Worm (Caenorhabditis elegans) whole organism, L4 larva: ENCODE data around the gene tpst-1.

Source experiments
- F44E2.7 ChIP-seq: fragments of 200-800 bp; sonication (Bioruptor generic); IDR thresholded peaks from 2 replicates; pipeline ENCODE4 v2.1.2; 2022; ENCODE audit warnings: missing genetic modification characterization, missing compliant biosample characterization
- F49E8.2 ChIP-seq: sonication (generic microtip); optimal IDR thresholded peaks from 2 replicates; lab custom pipeline; 2016; ENCODE audit warnings: missing compliant biosample characterization, mild to moderate bottlenecking, missing genetic modification characterization, borderline replicate concordance
- R02D3.7 ChIP-seq: fragments of 150-350 bp; sonication (generic microtip); optimal IDR thresholded peaks from 3 replicates; lab custom pipeline; 2014; ENCODE audit warnings: missing biosample characterization, missing genetic modification characterization
- T20F7.1 ChIP-seq: fragments of 200-800 bp; sonication (Bioruptor generic); optimal IDR thresholded peaks from 2 replicates; lab custom pipeline; 2018; ENCODE audit warnings: mild to moderate bottlenecking, missing genetic modification characterization, missing compliant biosample characterization
- ZK337.2 ChIP-seq: fragments of 200-800 bp; sonication (Bioruptor generic); IDR thresholded peaks from 2 replicates; pipeline ENCODE4 v1.3.6; 2022; ENCODE audit warnings: missing genetic modification reagents, missing genetic modification characterization, missing compliant biosample characterization
- ZK546.5 ChIP-seq, 2 experiments: sonication (generic microtip); optimal IDR thresholded peaks; 2 replicates each; lab custom pipeline; 2017; ENCODE audit warnings: missing biosample characterization in 2 of 2, missing genetic modification characterization in 2 of 2
- aha-1 ChIP-seq: fragments of 150-350 bp; peaks from one replicate; lab custom pipeline; 2014; ENCODE audit warnings: missing biosample characterization, missing genetic modification characterization
- aly-2 ChIP-seq: sonication (generic microtip); optimal IDR thresholded peaks from 2 replicates; lab custom pipeline; 2018; ENCODE audit warnings: missing biosample characterization, missing genetic modification characterization
- ama-1 ChIP-seq: fragments of 150-350 bp; optimal IDR thresholded peaks from 2 replicates; lab custom pipeline; 2014; ENCODE audit warnings: inconsistent platforms, mixed read lengths
- ceh-20 ChIP-seq: fragments of 200-800 bp; sonication (Bioruptor generic); IDR thresholded peaks from 2 replicates; pipeline ENCODE4 v1.3.6; 2022; ENCODE audit warnings: missing genetic modification reagents, missing genetic modification characterization, missing compliant biosample characterization
- ceh-32 ChIP-seq: sonication (generic microtip); optimal IDR thresholded peaks from 2 replicates; lab custom pipeline; 2016; ENCODE audit warnings: mild to moderate bottlenecking, missing genetic modification characterization, missing compliant biosample characterization; ENCODE audit not compliant: poor library complexity
- ceh-62 ChIP-seq: sonication (generic microtip); optimal IDR thresholded peaks from 2 replicates; lab custom pipeline; 2017; ENCODE audit warnings: missing biosample characterization, missing genetic modification characterization
- ceh-82 ChIP-seq: sonication (generic microtip); optimal IDR thresholded peaks from 2 replicates; lab custom pipeline; 2017; ENCODE audit warnings: missing biosample characterization, missing genetic modification characterization
- ctbp-1 ChIP-seq: fragments of 200-800 bp; sonication (Bioruptor generic); IDR thresholded peaks from 2 replicates; pipeline ENCODE4 v1.3.6; 2022; ENCODE audit warnings: missing genetic modification reagents, missing genetic modification characterization, missing compliant biosample characterization
- daf-12 ChIP-seq: fragments of 150-350 bp; optimal IDR thresholded peaks from 2 replicates; lab custom pipeline; 2014; ENCODE audit warnings: missing biosample characterization, missing genetic modification reagents, missing genetic modification characterization
- dmd-9 ChIP-seq: fragments of 200-800 bp; sonication (Bioruptor generic); IDR thresholded peaks from 2 replicates; pipeline ENCODE4 v1.3.6; 2022; ENCODE audit warnings: missing genetic modification reagents, missing genetic modification characterization, missing compliant biosample characterization
- dve-1 ChIP-seq: sonication (generic microtip); optimal IDR thresholded peaks from 2 replicates; lab custom pipeline; 2017; ENCODE audit warnings: antibody characterized with exemption, mild to moderate bottlenecking, missing genetic modification characterization, missing compliant biosample characterization; ENCODE audit not compliant: insufficient read depth
- egl-27 ChIP-seq: sonication (generic microtip); optimal IDR thresholded peaks from 3 replicates; lab custom pipeline; 2017; ENCODE audit warnings: missing biosample characterization, missing genetic modification reagents, missing genetic modification characterization
- fkh-10 ChIP-seq: fragments of 150-350 bp; optimal IDR thresholded peaks from 2 replicates; lab custom pipeline; 2014; ENCODE audit warnings: missing biosample characterization, missing genetic modification reagents, missing genetic modification characterization
- gei-8 ChIP-seq: fragments of 200-800 bp; sonication (Bioruptor generic); optimal IDR thresholded peaks from 2 replicates; lab custom pipeline; 2018; ENCODE audit warnings: mild to moderate bottlenecking, missing genetic modification characterization, missing compliant biosample characterization
- hlh-30 ChIP-seq: sonication (generic microtip); optimal IDR thresholded peaks from 2 replicates; lab custom pipeline; 2017; ENCODE audit warnings: antibody characterized with exemption, mild to moderate bottlenecking, missing genetic modification characterization, missing compliant biosample characterization; ENCODE audit not compliant: insufficient read depth
- hmg-1.1 ChIP-seq: fragments of 200-800 bp; sonication (Bioruptor generic); IDR thresholded peaks from 2 replicates; pipeline ENCODE4 v1.3.6; 2022; ENCODE audit warnings: missing genetic modification reagents, missing genetic modification characterization, missing compliant biosample characterization
- jun-1 ChIP-seq: fragments of 150-350 bp; optimal IDR thresholded peaks from 2 replicates; lab custom pipeline; 2014; ENCODE audit warnings: missing biosample characterization, missing genetic modification reagents, missing genetic modification characterization
- lin-1 ChIP-seq: fragments of 200-800 bp; sonication (Bioruptor generic); IDR thresholded peaks from 2 replicates; pipeline ENCODE4 v1.3.6; 2022; ENCODE audit warnings: missing genetic modification reagents, missing genetic modification characterization, missing compliant biosample characterization
- lin-15B ChIP-seq: fragments of 150-350 bp; sonication (generic microtip); optimal IDR thresholded peaks from 3 replicates; lab custom pipeline; 2014; ENCODE audit warnings: missing biosample characterization, missing genetic modification characterization
- lin-38 ChIP-seq: fragments of 200-800 bp; sonication (Bioruptor generic); IDR thresholded peaks from 2 replicates; pipeline ENCODE4 v1.3.6; 2022; ENCODE audit warnings: missing genetic modification reagents, missing genetic modification characterization, missing compliant biosample characterization
- lin-39 ChIP-seq: fragments of 150-350 bp; optimal IDR thresholded peaks from 2 replicates; lab custom pipeline; 2014; ENCODE audit warnings: missing biosample characterization, missing genetic modification reagents, missing genetic modification characterization
- mxl-2 ChIP-seq: fragments of 200-800 bp; sonication (Bioruptor generic); conservative IDR thresholded peaks from 2 replicates; pipeline ENCODE4 v1.3.6; 2022; ENCODE audit warnings: missing genetic modification reagents, missing genetic modification characterization, missing compliant biosample characterization
- nhr-102 ChIP-seq: sonication (generic microtip); optimal IDR thresholded peaks from 2 replicates; lab custom pipeline; 2016; ENCODE audit warnings: mild to moderate bottlenecking, missing genetic modification characterization, moderate library complexity, missing compliant biosample characterization
- nhr-11 ChIP-seq: fragments of 150-350 bp; optimal IDR thresholded peaks from 2 replicates; lab custom pipeline; 2014; ENCODE audit warnings: missing biosample characterization, missing genetic modification characterization
- nhr-111 ChIP-seq: fragments of 200-800 bp; sonication (Bioruptor generic); optimal IDR thresholded peaks from 2 replicates; lab custom pipeline; 2018; ENCODE audit warnings: mild to moderate bottlenecking, missing genetic modification characterization, missing compliant biosample characterization
- nhr-237 ChIP-seq: sonication (generic microtip); optimal IDR thresholded peaks from 2 replicates; lab custom pipeline; 2017; ENCODE audit warnings: missing biosample characterization, missing genetic modification characterization
- nhr-25 ChIP-seq: sonication (generic microtip); optimal IDR thresholded peaks from 2 replicates; lab custom pipeline; 2017; ENCODE audit warnings: missing genetic modification characterization, mild to moderate bottlenecking, missing compliant biosample characterization, antibody characterized with exemption, moderate library complexity, borderline replicate concordance; ENCODE audit not compliant: insufficient read depth
- nhr-28 ChIP-seq: fragments of 150-350 bp; optimal IDR thresholded peaks from 2 replicates; lab custom pipeline; 2014; ENCODE audit warnings: missing biosample characterization, missing genetic modification characterization
- nhr-48 ChIP-seq: sonication (generic microtip); optimal IDR thresholded peaks from 2 replicates; lab custom pipeline; 2016; ENCODE audit warnings: mild to moderate bottlenecking, missing genetic modification characterization, missing compliant biosample characterization
- nhr-6 ChIP-seq: fragments of 150-350 bp; optimal IDR thresholded peaks from 2 replicates; lab custom pipeline; 2014; ENCODE audit warnings: missing biosample characterization, missing genetic modification characterization
- nhr-76 ChIP-seq: fragments of 150-350 bp; optimal IDR thresholded peaks from 2 replicates; lab custom pipeline; 2014; ENCODE audit warnings: missing biosample characterization, missing genetic modification characterization
- nhr-77 ChIP-seq: fragments of 150-350 bp; optimal IDR thresholded peaks from 2 replicates; lab custom pipeline; 2014; ENCODE audit warnings: missing biosample characterization, missing genetic modification characterization
- php-3 ChIP-seq: fragments of 200-800 bp; sonication (Bioruptor generic); IDR thresholded peaks from 2 replicates; pipeline ENCODE4 v1.3.6; 2022; ENCODE audit warnings: missing genetic modification reagents, missing genetic modification characterization, missing compliant biosample characterization
- pqm-1 ChIP-seq: sonication (generic microtip); optimal IDR thresholded peaks from 2 replicates; lab custom pipeline; 2017; ENCODE audit warnings: missing biosample characterization, missing genetic modification characterization
- rbr-2 ChIP-seq: sonication (generic microtip); optimal IDR thresholded peaks from 2 replicates; lab custom pipeline; 2016; ENCODE audit warnings: missing genotype, missing genetic modification characterization, missing compliant biosample characterization
- saeg-2 ChIP-seq: fragments of 200-800 bp; sonication (Bioruptor generic); IDR thresholded peaks from 2 replicates; pipeline ENCODE4 v1.3.6; 2022; ENCODE audit warnings: missing genetic modification reagents, missing genetic modification characterization, missing compliant biosample characterization
- sdz-12 ChIP-seq: fragments of 200-800 bp; sonication (Bioruptor generic); optimal IDR thresholded peaks from 2 replicates; lab custom pipeline; 2018; ENCODE audit warnings: mild to moderate bottlenecking, missing genetic modification characterization, missing compliant biosample characterization
- skn-1 ChIP-seq: fragments of 150-350 bp; optimal IDR thresholded peaks from 2 replicates; lab custom pipeline; 2014; ENCODE audit warnings: missing biosample characterization, missing genetic modification characterization
- spr-1 ChIP-seq: sonication (generic microtip); optimal IDR thresholded peaks from 2 replicates; lab custom pipeline; 2016; ENCODE audit warnings: mild to moderate bottlenecking, missing genetic modification characterization, missing compliant biosample characterization
- zfp-2 ChIP-seq: sonication (generic microtip); optimal IDR thresholded peaks from 2 replicates; lab custom pipeline; 2016; ENCODE audit warnings: mild to moderate bottlenecking, missing genetic modification characterization, missing compliant biosample characterization
- zip-11 ChIP-seq: fragments of 200-800 bp; sonication (Bioruptor generic); IDR thresholded peaks from 2 replicates; pipeline ENCODE4 v1.3.6; 2022; ENCODE audit warnings: missing genetic modification characterization, missing compliant biosample characterization

Gene tpst-1

ce11 chrIII:12625875-12626649 lies 36.0 kb downstream of the tpst-1 start, which contains the start of gene pqn-80 (continued):
- TF ChIP-seq hlh-30 (peak; percentile 48), jun-1 (tag; lab: Kevin White, UChicago) (no peak), zfp-2 (tag; lab: Kevin White, UChicago) (no peak), spr-1 (tag; lab: Kevin White, UChicago) (no peak), gei-8 (GFP tag; lab: Kevin White, UChicago) (no peak), F44E2.7 (GFP tag; lab: Robert Waterston, UW) (no peak), nhr-102 (no peak)
- TF ChIP-seq, all 104 proteins: peak for 18

ce11 chrIII:12624466-12624865 lies 37.6 kb downstream of the tpst-1 start, which contains the start of gene gtf-2A2:
TSS of gene gtf-2A2 (plus strand) at chrIII:12624766.
- TF ChIP-seq nhr-48 (tag; lab: Kevin White, UChicago) (no peak), nhr-11 (tag; lab: Kevin White, UChicago) (no peak), ceh-62 (tag; lab: Kevin White, UChicago) (no peak), hmg-1.1 (GFP tag; lab: Robert Waterston, UW) (no peak), php-3 (GFP tag; lab: Robert Waterston, UW) (no peak), nhr-111 (no peak), ZK337.2 (GFP tag; lab: Robert Waterston, UW) (no peak), aly-2 (tag; lab: Kevin White, UChicago) (no peak), nhr-77 (tag; lab: Kevin White, UChicago) (no peak), ctbp-1 (no peak), mxl-2 (no peak), lin-38 (no peak), dve-1 (tag; lab: Kevin White, UChicago) (no peak), aha-1 (no peak), nhr-102 (no peak), T20F7.1 (GFP tag; lab: Kevin White, UChicago) (no peak)

DNA sequence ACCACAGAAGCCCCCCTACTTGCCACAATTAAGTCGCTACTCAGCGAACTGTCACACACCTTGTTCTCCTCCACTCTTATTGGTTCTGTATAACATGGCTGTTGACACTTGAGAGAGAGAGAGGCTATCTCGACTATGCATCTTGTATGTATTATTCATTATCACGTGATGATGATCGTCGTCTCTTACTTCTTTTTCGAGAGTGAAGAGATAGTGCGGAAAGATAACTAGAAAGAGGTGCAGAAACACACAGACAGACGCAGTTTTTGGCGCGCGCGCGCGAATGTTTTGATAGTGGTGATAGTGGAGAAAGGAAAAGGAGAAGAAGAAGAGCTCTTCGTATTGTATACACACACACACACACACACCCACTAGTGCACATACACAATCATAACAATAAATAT lies 45.1 kb downstream of the tpst-1 start:
- TF ChIP-seq lin-39 (tag; lab: Kevin White, UChicago) (no peak), nhr-77 (tag; lab: Kevin White, UChicago) (peak; percentile 88), T20F7.1 (GFP tag; lab: Kevin White, UChicago) (peak; percentile 46), nhr-237 (tag; lab: Kevin White, UChicago) (no peak), nhr-25 (no peak), daf-12 (no peak), ceh-20 (GFP tag; lab: Robert Waterston, UW) (no peak), gei-8 (GFP tag; lab: Kevin White, UChicago) (no peak), ZK546.5 (tag; optimal IDR thresholded peaks at IDR 0.05; lab: Kevin White, UChicago) (no peak), saeg-2 (GFP tag; lab: Robert Waterston, UW) (no peak), nhr-76 (tag; lab: Kevin White, UChicago) (no peak), ceh-32 (tag; lab: Kevin White, UChicago) (no peak), fkh-10 (GFP tag; lab: Kevin White, UChicago) (no peak), lin-1 (no peak), aly-2 (tag; lab: Kevin White, UChicago) (no peak), sdz-12 (GFP tag; lab: Kevin White, UChicago) (no peak), hlh-30 (peak; percentile 95), F49E8.2 (tag; lab: Kevin White, UChicago) (no peak), nhr-6 (no peak), R02D3.7 (tag; lab: Kevin White, UChicago) (no peak), hmg-1.1 (GFP tag; lab: Robert Waterston, UW) (peak; percentile 57), pqm-1 (tag; lab: Kevin White, UChicago) (peak; percentile 65), egl-27 (tag; lab: Kevin White, UChicago) (no peak), lin-15B (no peak), ama-1 (lab: Kevin White, UChicago) (peak; percentile 79), ceh-82 (tag; lab: Kevin White, UChicago) (no peak), nhr-28 (peak; percentile 92), zip-11 (GFP tag; lab: Robert Waterston, UW) (no peak), dmd-9 (GFP tag; lab: Robert Waterston, UW) (no peak), skn-1 (tag; lab: Kevin White, UChicago) (no peak), zfp-2 (tag; lab: Kevin White, UChicago) (no peak), rbr-2 (tag; lab: Kevin White, UChicago) (peak; percentile 5)
